Fruit fly (Drosophila melanogaster) whole organism, embryonic: Measurements from ENCODE around the gene H15.

Source experiments
- C15 ChIP-seq: fragments of 200-800 bp; sonication (Bioruptor generic); IDR thresholded peaks from 3 replicates; pipeline ENCODE4 v1.3.6; 2022; ENCODE audit warnings: missing biosample characterization, missing genetic modification characterization
- CG12104 ChIP-seq: fragments of 200-800 bp; sonication (Bioruptor generic); optimal IDR thresholded peaks from 3 replicates; lab custom pipeline; 2016; ENCODE audit warnings: missing biosample characterization, missing genetic modification characterization
- CG13287 ChIP-seq: fragments of 200-800 bp; sonication (Bioruptor generic); IDR thresholded peaks from 2 replicates; pipeline ENCODE4 v1.3.6; 2022; ENCODE audit warnings: missing biosample characterization, missing genetic modification characterization; ENCODE audit not compliant: partially characterized antibody
- CG14860 ChIP-seq: fragments of 200-800 bp; sonication (Bioruptor generic); IDR thresholded peaks from 3 replicates; pipeline ENCODE4 v1.3.6; 2022; ENCODE audit warnings: missing biosample characterization, missing genetic modification characterization; ENCODE audit not compliant: partially characterized antibody
- CG15011 ChIP-seq: fragments of 200-800 bp; sonication (Bioruptor generic); optimal IDR thresholded peaks from 3 replicates; lab custom pipeline; 2018; ENCODE audit warnings: missing biosample characterization, mild to moderate bottlenecking, missing genetic modification characterization
- CG1529 ChIP-seq: fragments of 200-800 bp; sonication (Bioruptor generic); optimal IDR thresholded peaks from 3 replicates; lab custom pipeline; 2018; ENCODE audit warnings: missing biosample characterization, missing genetic modification characterization
- CG1602 ChIP-seq: fragments of 200-800 bp; sonication (Bioruptor generic); optimal IDR thresholded peaks from 3 replicates; lab custom pipeline; 2016; ENCODE audit warnings: missing biosample characterization, missing genetic modification characterization
- CG16813 ChIP-seq: fragments of 200-800 bp; sonication (Bioruptor generic); IDR thresholded peaks from 3 replicates; pipeline ENCODE4 v1.3.6; 2022; ENCODE audit warnings: missing biosample characterization, missing genetic modification characterization; ENCODE audit not compliant: partially characterized antibody
- CG17328 ChIP-seq: fragments of 200-800 bp; sonication (Bioruptor generic); IDR thresholded peaks from 2 replicates; pipeline ENCODE4 v1.3.6; 2022; ENCODE audit warnings: missing biosample characterization, missing genetic modification characterization
- CG17385 ChIP-seq: fragments of 200-800 bp; sonication (Bioruptor generic); optimal IDR thresholded peaks from 3 replicates; lab custom pipeline; 2018; ENCODE audit warnings: missing biosample characterization, mild to moderate bottlenecking, missing genetic modification characterization
- CG17829 ChIP-seq: fragments of 200-800 bp; optimal IDR thresholded peaks from 2 replicates; lab custom pipeline; 2019; ENCODE audit warnings: missing biosample characterization, mild to moderate bottlenecking, missing genetic modification characterization, moderate library complexity
- CG2875 ChIP-seq: fragments of 200-800 bp; sonication (Bioruptor generic); optimal IDR thresholded peaks from 2 replicates; lab custom pipeline; 2017; ENCODE audit warnings: missing biosample characterization, mild to moderate bottlenecking, missing genetic modification characterization, missing genetic modification reagents
- CG30403 ChIP-seq: fragments of 200-800 bp; sonication (Bioruptor generic); optimal IDR thresholded peaks from 3 replicates; lab custom pipeline; 2016; ENCODE audit warnings: missing biosample characterization, missing genetic modification characterization
- CG4282 ChIP-seq: fragments of 200-800 bp; sonication (Bioruptor generic); optimal IDR thresholded peaks from 2 replicates; lab custom pipeline; 2016; ENCODE audit warnings: missing biosample characterization, missing genetic modification characterization
- CG4360 ChIP-seq: fragments of 200-800 bp; sonication (Bioruptor generic); IDR thresholded peaks from 2 replicates; pipeline ENCODE4 v1.3.6; 2022; ENCODE audit warnings: missing biosample characterization, missing genetic modification characterization
- CG4820 ChIP-seq: fragments of 200-800 bp; sonication (Bioruptor generic); optimal IDR thresholded peaks from 3 replicates; lab custom pipeline; 2016; ENCODE audit warnings: missing biosample characterization, missing genetic modification characterization
- CG4854 ChIP-seq: fragments of 200-800 bp; sonication (Bioruptor generic); optimal IDR thresholded peaks from 2 replicates; lab custom pipeline; 2016; ENCODE audit warnings: missing biosample characterization, missing genetic modification characterization, inconsistent platforms
- CG8478 ChIP-seq: fragments of >200 bp; optimal IDR thresholded peaks from 2 replicates; lab custom pipeline; 2018
- Dek ChIP-seq: fragments of 200-800 bp; sonication (Bioruptor generic); optimal IDR thresholded peaks from 3 replicates; lab custom pipeline; 2019; ENCODE audit warnings: missing biosample characterization, mild to moderate bottlenecking, missing genetic modification characterization, moderate library complexity
- Doc2 ChIP-seq: fragments of 200-800 bp; sonication (Bioruptor generic); IDR thresholded peaks from 2 replicates; pipeline ENCODE4 v1.3.6; 2022; ENCODE audit warnings: missing biosample characterization, missing genetic modification characterization
- Dref ChIP-seq: fragments of 200-800 bp; sonication (Bioruptor generic); IDR thresholded peaks from 2 replicates; pipeline ENCODE4 v1.3.6; 2022; ENCODE audit warnings: missing biosample characterization, missing genetic modification characterization
- H15 ChIP-seq: fragments of 200-800 bp; sonication (Bioruptor generic); IDR thresholded peaks from 3 replicates; pipeline ENCODE4 v1.3.6; 2022; ENCODE audit warnings: missing biosample characterization, missing genetic modification characterization
- Hand ChIP-seq: fragments of 200-800 bp; sonication (Bioruptor generic); optimal IDR thresholded peaks from 2 replicates; lab custom pipeline; 2017; ENCODE audit warnings: mild to moderate bottlenecking, missing biosample characterization, missing genetic modification reagents, missing genetic modification characterization
- Jarid2 ChIP-seq: fragments of 200-800 bp; sonication (Bioruptor generic); optimal IDR thresholded peaks from 3 replicates; lab custom pipeline; 2017; ENCODE audit warnings: mild to moderate bottlenecking, missing biosample characterization, missing genetic modification reagents, missing genetic modification characterization
- Lim3 ChIP-seq: fragments of 200-800 bp; sonication (Bioruptor generic); IDR thresholded peaks from 2 replicates; pipeline ENCODE4 v1.3.6; 2022; ENCODE audit warnings: missing biosample characterization, missing genetic modification characterization
- Lpt ChIP-seq: fragments of >200 bp; optimal IDR thresholded peaks from 2 replicates; lab custom pipeline; 2018; ENCODE audit warnings: missing biosample characterization, missing genetic modification characterization
- Meics ChIP-seq: fragments of 200-800 bp; sonication (Bioruptor generic); optimal IDR thresholded peaks from 2 replicates; lab custom pipeline; 2017; ENCODE audit warnings: missing biosample characterization, mild to moderate bottlenecking, missing genetic modification characterization
- Poxn ChIP-seq: fragments of 200-800 bp; sonication (Bioruptor generic); IDR thresholded peaks from 2 replicates; pipeline ENCODE4 v1.3.6; 2022; ENCODE audit warnings: missing biosample characterization, missing genetic modification characterization
- Side ChIP-seq: fragments of 200-800 bp; sonication (Bioruptor generic); optimal IDR thresholded peaks from 2 replicates; lab custom pipeline; 2016; ENCODE audit warnings: missing biosample characterization, missing genetic modification characterization
- Sox102F ChIP-seq: fragments of 200-800 bp; sonication (Bioruptor generic); optimal IDR thresholded peaks from 2 replicates; lab custom pipeline; 2018; ENCODE audit warnings: missing biosample characterization, mild to moderate bottlenecking, missing genetic modification characterization, moderate library complexity
- Vsx1 ChIP-seq: fragments of 200-800 bp; sonication (Bioruptor generic); optimal IDR thresholded peaks from 2 replicates; lab custom pipeline; 2017; ENCODE audit warnings: missing biosample characterization, mild to moderate bottlenecking, missing genetic modification characterization, missing genetic modification reagents
- bab2 ChIP-seq: fragments of 200-800 bp; sonication (Bioruptor generic); optimal IDR thresholded peaks from 2 replicates; lab custom pipeline; 2016; ENCODE audit warnings: missing biosample characterization, missing genetic modification characterization
- chif ChIP-seq, 2 experiments: fragments of 200-800 bp; sonication (Bioruptor generic); optimal IDR thresholded peaks; 3 replicates each; lab custom pipeline; 2016; ENCODE audit warnings: missing biosample characterization in 2 of 2, missing genetic modification characterization in 2 of 2
- ci ChIP-seq: fragments of 200-800 bp; sonication (Bioruptor generic); IDR thresholded peaks from 3 replicates; pipeline ENCODE4 v1.3.6; 2022; ENCODE audit warnings: missing biosample characterization, missing genetic modification characterization
- crol ChIP-seq: fragments of 200-800 bp; sonication (Bioruptor generic); IDR thresholded peaks from 2 replicates; pipeline ENCODE4 v1.3.6; 2022; ENCODE audit warnings: missing biosample characterization, missing genetic modification characterization
- dan ChIP-seq: fragments of 200-800 bp; sonication (Bioruptor generic); IDR thresholded peaks from 2 replicates; pipeline ENCODE4 v1.3.6; 2022; ENCODE audit warnings: missing biosample characterization, missing genetic modification characterization
- dmrt11E ChIP-seq: fragments of 200-800 bp; sonication (Bioruptor generic); optimal IDR thresholded peaks from 3 replicates; lab custom pipeline; 2018; ENCODE audit warnings: missing biosample characterization, mild to moderate bottlenecking, missing genetic modification characterization, moderate library complexity
- dmrt99B ChIP-seq: fragments of 200-800 bp; sonication (Bioruptor generic); optimal IDR thresholded peaks from 2 replicates; lab custom pipeline; 2018; ENCODE audit warnings: missing biosample characterization, mild to moderate bottlenecking, missing genetic modification characterization, moderate library complexity
- emc ChIP-seq: fragments of 200-800 bp; sonication (Bioruptor generic); optimal IDR thresholded peaks from 2 replicates; lab custom pipeline; 2016; ENCODE audit warnings: missing biosample characterization, missing genetic modification characterization
- grn ChIP-seq: fragments of 200-800 bp; sonication (Bioruptor generic); optimal IDR thresholded peaks from 3 replicates; lab custom pipeline; 2017; ENCODE audit warnings: missing biosample characterization, missing genetic modification characterization
- prd ChIP-seq, 3 experiments: fragments of >200 bp in 2 of 3; fragments of 200-800 bp in 1 of 3; sonication (Bioruptor generic) in 1 of 3; optimal IDR thresholded peaks in 2 of 3; IDR thresholded peaks in 1 of 3; 2 replicates in 2 of 3; 3 replicates in 1 of 3; pipeline versions ENCODE4 v1.3.6 to Lab custom; 2017 to 2022; ENCODE audit warnings: missing biosample characterization in 1 of 3, missing genetic modification characterization in 1 of 3
- run ChIP-seq: fragments of 200-800 bp; sonication (Bioruptor generic); optimal IDR thresholded peaks from 3 replicates; lab custom pipeline; 2018; ENCODE audit warnings: missing biosample characterization, mild to moderate bottlenecking, missing genetic modification characterization
- salm ChIP-seq: fragments of 200-800 bp; sonication (Bioruptor generic); optimal IDR thresholded peaks from 2 replicates; lab custom pipeline; 2018; ENCODE audit warnings: missing biosample characterization, mild to moderate bottlenecking, missing genetic modification characterization
- sens ChIP-seq: fragments of 200-800 bp; sonication (Bioruptor generic); peaks from one replicate; lab custom pipeline; 2016; ENCODE audit warnings: missing biosample characterization, missing genetic modification characterization
- seq ChIP-seq: fragments of 200-800 bp; sonication (Bioruptor generic); IDR thresholded peaks from 2 replicates; pipeline ENCODE4 v1.3.6; 2022; ENCODE audit warnings: missing biosample characterization, missing genetic modification characterization
- slp2 ChIP-seq: fragments of 200-800 bp; sonication (Bioruptor generic); optimal IDR thresholded peaks from 2 replicates; lab custom pipeline; 2016; ENCODE audit warnings: missing biosample characterization, missing genetic modification characterization
- sqz ChIP-seq: fragments of 200-800 bp; sonication (Bioruptor generic); optimal IDR thresholded peaks from 3 replicates; lab custom pipeline; 2018; ENCODE audit warnings: missing biosample characterization, mild to moderate bottlenecking, missing genetic modification characterization
- sr ChIP-seq: fragments of 200-800 bp; sonication (Bioruptor generic); IDR thresholded peaks from 3 replicates; pipeline ENCODE4 v1.3.6; 2022; ENCODE audit warnings: missing biosample characterization, missing genetic modification characterization
- z ChIP-seq: fragments of 200-800 bp; sonication (Bioruptor generic); IDR thresholded peaks from 3 replicates; pipeline ENCODE4 v1.3.6; 2022; ENCODE audit warnings: missing biosample characterization, missing genetic modification characterization

The H15 gene

DNA sequence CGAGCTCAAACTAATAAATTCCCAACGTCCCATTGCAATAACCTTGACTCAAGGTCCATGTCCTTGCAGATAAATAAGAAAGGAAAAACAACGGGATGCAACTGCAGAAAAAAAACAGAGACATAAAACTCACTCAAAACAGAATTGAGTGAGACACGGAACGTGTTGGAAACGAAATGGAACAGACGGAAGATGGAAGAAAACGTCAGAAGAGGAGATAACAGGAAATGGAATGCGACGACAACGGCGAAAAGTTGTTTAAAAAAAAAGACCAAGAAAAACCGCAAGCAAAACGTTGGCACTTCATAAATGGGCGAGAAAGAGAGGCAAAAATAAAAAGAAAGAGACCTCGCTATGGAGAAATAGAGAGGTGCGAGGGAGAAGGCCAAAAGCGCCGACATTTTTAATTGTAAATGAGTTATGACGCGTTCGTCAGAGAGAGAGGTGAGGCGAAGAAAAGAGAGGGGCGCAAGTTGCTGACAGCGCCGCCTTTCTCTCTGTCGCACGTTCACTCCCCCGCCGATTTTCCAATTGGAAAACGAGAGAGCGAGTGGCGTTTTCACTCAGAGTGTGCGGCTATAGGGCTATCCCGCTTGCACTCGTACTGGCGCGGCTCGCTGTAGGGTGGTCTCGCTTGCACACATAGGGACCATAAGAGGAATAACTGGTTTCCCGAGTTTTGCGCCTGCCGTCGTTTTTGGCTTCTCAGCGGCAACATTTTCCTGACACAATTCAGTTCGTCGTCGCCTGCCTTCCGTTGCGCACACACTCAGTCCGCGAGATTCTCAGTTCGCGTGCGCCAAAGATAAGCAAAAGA, 57.0 kb downstream of the H15 start, which contains the start of gene mid (continued):
- TF ChIP-seq CG1529 (GFP tag; lab: Kevin White, UChicago), result no peak
- peak; percentile 2 for TF ChIP-seq CG2875 (GFP tag; lab: Kevin White, UChicago)
- TF ChIP-seq Side, result no peak
- TF ChIP-seq CG13287 (GFP tag; lab: Robert Waterston, UW), result peak; percentile 32; the same call in 1 of the 2 replicates
- TF ChIP-seq Vsx1 (GFP tag; lab: Kevin White, UChicago), result no peak
- no peak for TF ChIP-seq Hand (GFP tag; lab: Kevin White, UChicago)
- TF ChIP-seq C15 (GFP tag; lab: Robert Waterston, UW), result no peak
- TF ChIP-seq CG16813 (GFP tag; lab: Robert Waterston, UW), result peak; percentile 41; the same call in 1 of the 3 replicates
- TF ChIP-seq seq (GFP tag; lab: Robert Waterston, UW), result peak; percentile 79
- no peak for TF ChIP-seq Dek (tag; lab: Kevin White, UChicago)
- no peak for TF ChIP-seq CG1602 (GFP tag; lab: Kevin White, UChicago)
- TF ChIP-seq prd (optimal IDR thresholded peaks at IDR 0.05; lab: Kevin White, UChicago), result no peak
- 0 out of 3 replicates have a peak, but pooled peaks have one; percentile 25 for TF ChIP-seq prd (GFP tag; IDR thresholded peaks at IDR 0.05; lab: Robert Waterston, UW)
- TF ChIP-seq chif (GFP tag; optimal IDR thresholded peaks at IDR 0.05; lab: Kevin White, UChicago), result peak in 1 of 2 experiments; percentile 25
- peak; percentile 39 for TF ChIP-seq CG17829
- no peak for TF ChIP-seq CG4854
- TF ChIP-seq CG30403 (GFP tag; lab: Kevin White, UChicago), result no peak
- TF ChIP-seq sr, result peak; percentile 67; the same call in 1 of the 3 replicates
- peak; percentile 69 for TF ChIP-seq run (tag; lab: Kevin White, UChicago)
- TF ChIP-seq dmrt11E (tag; lab: Kevin White, UChicago), result no peak
- no peak; the same call in 2 of the 3 replicates for TF ChIP-seq CG14860
- TF ChIP-seq CG4820 (GFP tag; lab: Kevin White, UChicago), result no peak
- TF ChIP-seq CG12104 (GFP tag; lab: Kevin White, UChicago), result no peak
- no peak for TF ChIP-seq bab2
- no peak for TF ChIP-seq Dref (GFP tag; lab: Robert Waterston, UW)
- no peak for TF ChIP-seq dan (GFP tag; lab: Robert Waterston, UW)
- no peak for TF ChIP-seq slp2 (GFP tag; lab: Kevin White, UChicago)
- 0 out of 3 replicates have a peak, but pooled peaks have one; percentile 40 for TF ChIP-seq ci (GFP tag; lab: Robert Waterston, UW)
- TF ChIP-seq CG8478, result peak; percentile 98
- TF ChIP-seq Lpt (GFP tag; lab: Kevin White, UChicago), result no peak
- no peak for TF ChIP-seq Meics (GFP tag; lab: Kevin White, UChicago)
- TF ChIP-seq CG15011, result no peak
- TF ChIP-seq z, result peak; percentile 99
- no peak for TF ChIP-seq Sox102F
- no peak for TF ChIP-seq Lim3
- no peak for TF ChIP-seq emc
- TF ChIP-seq grn (GFP tag; lab: Kevin White, UChicago), result no peak
- peak; percentile 84 for TF ChIP-seq Jarid2
- TF ChIP-seq H15 (GFP tag; lab: Robert Waterston, UW), result no peak
- peak; percentile 73 for TF ChIP-seq CG4360 (GFP tag; lab: Robert Waterston, UW)
- peak; percentile 99 for TF ChIP-seq crol (GFP tag; lab: Robert Waterston, UW)
- no peak for TF ChIP-seq salm (tag; lab: Kevin White, UChicago)
- no peak for TF ChIP-seq Doc2 (GFP tag; lab: Robert Waterston, UW)
- TF ChIP-seq sqz (GFP tag; lab: Kevin White, UChicago), result peak; percentile 91
- TF ChIP-seq CG17328 (GFP tag; lab: Robert Waterston, UW), result no peak
- TF ChIP-seq sens (GFP tag; lab: Kevin White, UChicago), result peak; percentile 80
- no peak for TF ChIP-seq CG4282 (GFP tag; lab: Kevin White, UChicago)
- TF ChIP-seq Poxn (GFP tag; lab: Robert Waterston, UW), result no peak
- no peak for TF ChIP-seq CG17385 (GFP tag; lab: Kevin White, UChicago)
- no peak for TF ChIP-seq dmrt99B (tag; lab: Kevin White, UChicago)
